Fruit fly (Drosophila melanogaster): Measurements from ENCODE around the gene CG8001.

CG8001 gene

DNA sequence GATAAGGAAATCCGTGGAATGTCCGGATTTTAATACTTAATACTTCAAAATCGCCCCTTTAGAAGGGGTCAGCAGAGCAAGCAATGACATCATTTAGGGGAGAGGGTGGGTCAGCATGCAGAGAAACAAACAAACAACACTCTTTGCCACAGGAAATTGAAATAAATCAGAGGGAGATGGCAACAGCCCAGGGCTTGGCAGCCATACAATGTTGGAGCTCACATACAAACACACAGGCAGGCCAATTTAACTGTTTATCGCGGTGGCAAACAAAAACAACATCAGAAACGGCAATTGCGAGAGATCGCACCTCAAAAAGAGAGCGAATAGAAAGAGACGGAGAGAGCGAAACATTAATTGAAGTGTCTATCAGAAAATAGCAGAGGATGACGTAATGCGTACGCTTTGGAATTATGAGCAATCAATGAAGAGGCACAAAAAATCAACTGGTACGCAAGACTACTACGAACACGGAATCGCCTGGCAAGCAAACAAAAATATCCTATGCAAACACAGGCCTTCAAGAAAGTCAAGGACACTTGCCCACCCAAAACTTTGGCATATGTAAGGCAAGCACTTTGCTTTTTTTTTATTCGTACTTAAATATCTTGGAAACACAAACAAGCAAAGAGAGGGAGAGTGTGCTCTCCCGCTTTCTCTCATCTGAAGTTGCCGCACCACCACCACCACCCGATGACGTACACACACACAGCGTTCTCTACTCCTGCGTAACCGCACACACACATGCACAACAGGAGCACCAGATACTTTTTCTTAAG, 38.4 kb downstream of the CG8001 start (continued):
- TF ChIP-seq CG18599 (GFP tag; optimal IDR thresholded peaks at IDR 0.05) (peak; percentile 50), nau (GFP tag; optimal IDR thresholded peaks at IDR 0.05) (no peak), dmrt11E (tag; optimal IDR thresholded peaks at IDR 0.05) (no peak), psq (GFP tag; optimal IDR thresholded peaks at IDR 0.05) (no peak), CG10366 (GFP tag; IDR thresholded peaks at IDR 0.05) (no peak), CoRest (tag; optimal IDR thresholded peaks at IDR 0.05) (no peak), bowl (GFP tag; IDR thresholded peaks at IDR 0.05) (peak; percentile 48; the same call in 1 of the 2 replicates), CG17568 (GFP tag; optimal IDR thresholded peaks at IDR 0.05) (no peak), ken (GFP tag; IDR thresholded peaks at IDR 0.05) (no peak), nmo (GFP tag; optimal IDR thresholded peaks at IDR 0.05) (peak; percentile 17), Nf-YB (GFP tag; optimal IDR thresholded peaks at IDR 0.05) (peak; percentile 23), CG2120 (GFP tag; optimal IDR thresholded peaks at IDR 0.05) (no peak), CG17361 (GFP tag; IDR thresholded peaks at IDR 0.05) (no peak), CG10147 (GFP tag; optimal IDR thresholded peaks at IDR 0.05) (no peak), bigmax (GFP tag; optimal IDR thresholded peaks at IDR 0.05) (no peak), Vsx1 (GFP tag; optimal IDR thresholded peaks at IDR 0.05) (peak; percentile 95), cas (GFP tag; IDR thresholded peaks at IDR 0.05) (no peak), Tbp (GFP tag; optimal IDR thresholded peaks at IDR 0.05) (no peak), sisA (GFP tag; IDR thresholded peaks at IDR 0.05) (no peak), CG30431 (GFP tag; optimal IDR thresholded peaks at IDR 0.05) (no peak), CG2129 (GFP tag; IDR thresholded peaks at IDR 0.05; ENCODE audit: partially characterized antibody) (no peak), sug (tag; optimal IDR thresholded peaks at IDR 0.05) (peak; percentile 86), D (optimal IDR thresholded peaks at IDR 0.05) (peak; percentile 17), D (GFP tag; optimal IDR thresholded peaks at IDR 0.05) (no peak), bsh (GFP tag; optimal IDR thresholded peaks at IDR 0.05) (peak in 1 of 2 experiments; percentile 33), repo (GFP tag; optimal IDR thresholded peaks at IDR 0.05) (no peak), Sox102F (GFP tag; optimal IDR thresholded peaks at IDR 0.05) (no peak), esg (GFP tag; conservative IDR thresholded peaks at IDR 0.05) (no peak), tll (GFP tag; optimal IDR thresholded peaks at IDR 0.05) (peak in 1 of 2 experiments; percentile 16), dimm (GFP tag; IDR thresholded peaks at IDR 0.05) (no peak), ro (GFP tag; IDR thresholded peaks at IDR 0.05) (no peak), Hr78 (GFP tag; optimal IDR thresholded peaks at IDR 0.05) (peak in 1 of 2 experiments; percentile 71), Bdp1 (GFP tag; optimal IDR thresholded peaks at IDR 0.05) (no peak), CG1024 (GFP tag; IDR thresholded peaks at IDR 0.05) (peak; percentile 52; the same call in 1 of the 2 replicates), CG16813 (GFP tag; IDR thresholded peaks at IDR 0.05; ENCODE audit: partially characterized antibody) (no peak), dan (GFP tag; IDR thresholded peaks at IDR 0.05) (no peak), CG17186 (GFP tag; optimal IDR thresholded peaks at IDR 0.05) (no peak), eyg (GFP tag; optimal IDR thresholded peaks at IDR 0.05) (no peak), Hand (GFP tag; optimal IDR thresholded peaks at IDR 0.05) (no peak), trem (tag; optimal IDR thresholded peaks at IDR 0.05) (no peak), CG7372 (GFP tag; IDR thresholded peaks at IDR 0.05) (0 out of 2 replicates have a peak, but pooled peaks have one; percentile 13), Dad (GFP tag; optimal IDR thresholded peaks at IDR 0.05) (no peak), CG11456 (GFP tag; IDR thresholded peaks at IDR 0.05) (peak; percentile 26; the same call in 1 of the 3 replicates), Meics (GFP tag; optimal IDR thresholded peaks at IDR 0.05) (peak; percentile 45), Asciz (GFP tag; optimal IDR thresholded peaks at IDR 0.05) (no peak), Gsc (GFP tag; IDR thresholded peaks at IDR 0.05) (no peak), slou (GFP tag; optimal IDR thresholded peaks at IDR 0.05) (no peak), CG9437 (GFP tag; optimal IDR thresholded peaks at IDR 0.05) (no peak), crc (GFP tag; optimal IDR thresholded peaks at IDR 0.05) (no peak)
